Worm (Caenorhabditis elegans) whole organism, young adult: ENCODE measurements around the gene elt-3.

ENCODE experiments used
- C06A6.2 ChIP-seq: fragments of 200-800 bp; sonication (Bioruptor generic); conservative IDR thresholded peaks from 2 replicates; pipeline ENCODE4 v1.3.6; 2022; ENCODE audit warnings: missing genetic modification characterization, missing compliant biosample characterization
- athp-1 ChIP-seq: sonication (generic microtip); optimal IDR thresholded peaks from 2 replicates; lab custom pipeline; 2017; ENCODE audit warnings: mild to moderate bottlenecking, missing genetic modification characterization, missing compliant biosample characterization
- ceh-40 ChIP-seq: fragments of 200-800 bp; sonication (Bioruptor generic); IDR thresholded peaks from 2 replicates; pipeline ENCODE4 v1.3.6; 2022; ENCODE audit warnings: missing genetic modification characterization, missing compliant biosample characterization
- mxl-1 ChIP-seq: sonication (generic microtip); optimal IDR thresholded peaks from 2 replicates; lab custom pipeline; 2016; ENCODE audit warnings: missing genetic modification characterization, missing compliant biosample characterization
- rcor-1 ChIP-seq: fragments of 200-800 bp; sonication (Bioruptor generic); IDR thresholded peaks from 2 replicates; pipeline ENCODE4 v1.3.6; 2022; ENCODE audit warnings: missing genetic modification reagents, missing genetic modification characterization, missing compliant biosample characterization
- ztf-26 ChIP-seq: sonication (generic microtip); optimal IDR thresholded peaks from 2 replicates; lab custom pipeline; 2017; ENCODE audit warnings: missing genetic modification characterization, missing compliant biosample characterization
- ztf-6 ChIP-seq: fragments of 200-800 bp; sonication (Bioruptor generic); IDR thresholded peaks from 2 replicates; pipeline ENCODE4 v1.3.6; 2022; ENCODE audit warnings: missing genetic modification reagents, missing genetic modification characterization, missing compliant biosample characterization

- TF ChIP-seq rcor-1 (GFP tag; lab: Robert Waterston, UW) (no peak), ceh-40 (GFP tag; lab: Robert Waterston, UW) (no peak), mxl-1 (no peak), C06A6.2 (GFP tag; lab: Robert Waterston, UW) (no peak), athp-1 (tag; lab: Kevin White, UChicago) (no peak), ztf-6 (GFP tag; lab: Robert Waterston, UW) (no peak), ztf-26 (no peak)
Observed at ce11 chrX:13900047-13900446, 34.6 kb upstream of the elt-3 start, which contains the start of gene sra-38.
